Worm (Caenorhabditis elegans) whole organism, L2 larva: ENCODE results near the gene ZC196.5.

Source experiments
- mab-5 ChIP-seq: fragments of 150-350 bp; optimal IDR thresholded peaks from 2 replicates; lab custom pipeline; 2014; ENCODE audit warnings: missing biosample characterization, missing genetic modification characterization
- unc-62 ChIP-seq: fragments of 150-350 bp; optimal IDR thresholded peaks from 2 replicates; lab custom pipeline; 2014; ENCODE audit warnings: missing biosample characterization, missing genetic modification reagents, missing genetic modification characterization

ce11 chrV:8771599-8771998 lies 42.4 kb downstream of the ZC196.5 start, which contains the start of gene srx-115:
- no peak for TF ChIP-seq unc-62 (GFP tag; lab: Kevin White, UChicago)
- no peak for TF ChIP-seq mab-5 (tag; lab: Kevin White, UChicago)
